Fruit fly (Drosophila melanogaster): Measurements from ENCODE around the gene CG10467.

The CG10467 gene

dm6 chr3L:6059062-6059708, 35.4 kb downstream of the CG10467 start, which contains the start of gene CG6592 (continued):
- TF ChIP-seq salr (GFP tag; optimal IDR thresholded peaks at IDR 0.05) (peak in 1 of 2 experiments; percentile 46), Hr4 (GFP tag; optimal IDR thresholded peaks at IDR 0.05) (no peak), CG11294 (GFP tag; IDR thresholded peaks at IDR 0.05) (no peak), CG3919 (GFP tag; optimal IDR thresholded peaks at IDR 0.05) (peak; percentile 21), fd85E (GFP tag; optimal IDR thresholded peaks at IDR 0.05) (no peak), CG15336 (GFP tag; IDR thresholded peaks at IDR 0.05) (no peak), CG8119 (GFP tag; IDR thresholded peaks at IDR 0.05) (no peak), CG32006 (GFP tag; optimal IDR thresholded peaks at IDR 0.05) (no peak), CG6163 (GFP tag; IDR thresholded peaks at IDR 0.05) (no peak), acj6 (GFP tag; optimal IDR thresholded peaks at IDR 0.05) (peak; percentile 20), esn (GFP tag; optimal IDR thresholded peaks at IDR 0.05) (peak; percentile 23), Sox15 (GFP tag; optimal IDR thresholded peaks at IDR 0.05) (no peak), fd59A (GFP tag; optimal IDR thresholded peaks at IDR 0.05) (peak; percentile 20)

dm6 chr3L:6054803-6055202, 39.7 kb downstream of the CG10467 start, which contains the start of gene tant:
TSS of gene tant (plus strand) at chr3L:6055136.
- TF ChIP-seq CG8319 (GFP tag; optimal IDR thresholded peaks at IDR 0.05) (no peak), Sox14 (GFP tag; optimal IDR thresholded peaks at IDR 0.05) (peak; percentile 42), esn (GFP tag; optimal IDR thresholded peaks at IDR 0.05) (peak; percentile 25), Eip75B (GFP tag; optimal IDR thresholded peaks at IDR 0.05) (no peak), fkh (GFP tag; optimal IDR thresholded peaks at IDR 0.05) (peak; percentile 88), svp (GFP tag) (peak; percentile 34), CG31627 (GFP tag; optimal IDR thresholded peaks at IDR 0.05) (peak; percentile 9)

- TF ChIP-seq CG11762 (GFP tag; optimal IDR thresholded peaks at IDR 0.05; ENCODE audit: insufficient read depth) (no peak), fd59A (GFP tag; optimal IDR thresholded peaks at IDR 0.05) (no peak), ss (GFP tag; optimal IDR thresholded peaks at IDR 0.05) (no peak), lz (GFP tag; optimal IDR thresholded peaks at IDR 0.05) (no peak), CG6808 (GFP tag; optimal IDR thresholded peaks at IDR 0.05) (no peak), CG8119 (GFP tag; IDR thresholded peaks at IDR 0.05) (no peak), Hr39 (GFP tag; optimal IDR thresholded peaks at IDR 0.05) (no peak), CG31627 (GFP tag; optimal IDR thresholded peaks at IDR 0.05) (no peak), topi (GFP tag; optimal IDR thresholded peaks at IDR 0.05) (no peak), CG10631 (GFP tag; optimal IDR thresholded peaks at IDR 0.05) (no peak), CG4318 (GFP tag; optimal IDR thresholded peaks at IDR 0.05) (no peak), CG34406 (GFP tag; optimal IDR thresholded peaks at IDR 0.05) (no peak), dsx (GFP tag; optimal IDR thresholded peaks at IDR 0.05; ENCODE audit: poor library complexity, severe bottlenecking) (no peak), Eip75B (GFP tag; optimal IDR thresholded peaks at IDR 0.05) (no peak), CG10669 (GFP tag; optimal IDR thresholded peaks at IDR 0.05) (no peak), svp (GFP tag) (no peak), cyc (GFP tag; optimal IDR thresholded peaks at IDR 0.05) (no peak), acj6 (GFP tag; optimal IDR thresholded peaks at IDR 0.05) (no peak), OdsH (GFP tag; optimal IDR thresholded peaks at IDR 0.05) (no peak)
Measured at dm6 chr3L:6054343-6054742, 40.2 kb downstream of the CG10467 start, which contains the start of gene Jon65Ai. TSS of gene Jon65Ai (minus strand) at chr3L:6054443.

- no peak for TF ChIP-seq Eip75B (GFP tag; optimal IDR thresholded peaks at IDR 0.05)
- TF ChIP-seq Gug (GFP tag; IDR thresholded peaks at IDR 0.05) = no peak
- no peak for TF ChIP-seq esn (GFP tag; optimal IDR thresholded peaks at IDR 0.05)
- peak; percentile 7 for TF ChIP-seq vri (GFP tag; optimal IDR thresholded peaks at IDR 0.05)
- TF ChIP-seq CG11902 (GFP tag; optimal IDR thresholded peaks at IDR 0.05) = no peak
Measured at dm6 chr3L:6052021-6052420, 42.5 kb downstream of the CG10467 start, which contains the start of gene Jon65Aii. TSS of gene Jon65Aii (plus strand) at chr3L:6052321.

Data from whole organism, prepupa.